Worm (Caenorhabditis elegans) whole organism, L3 larva: ENCODE measurements around the gene srx-119.

Experiments
- aly-2 ChIP-seq: fragments of 150-350 bp; optimal IDR thresholded peaks from 2 replicates; lab custom pipeline; 2014; ENCODE audit warnings: missing biosample characterization, missing genetic modification characterization
- ceh-82 ChIP-seq: fragments of 150-350 bp; optimal IDR thresholded peaks from 2 replicates; lab custom pipeline; 2014; ENCODE audit warnings: missing biosample characterization, missing genetic modification characterization
- fos-1 ChIP-seq: fragments of 150-350 bp; optimal IDR thresholded peaks from 2 replicates; lab custom pipeline; 2014; ENCODE audit warnings: missing biosample characterization, missing genetic modification characterization
- nhr-11 ChIP-seq: fragments of 150-350 bp; optimal IDR thresholded peaks from 2 replicates; lab custom pipeline; 2014; ENCODE audit warnings: missing biosample characterization, missing genetic modification characterization
- unc-39 ChIP-seq: sonication (generic microtip); optimal IDR thresholded peaks from 4 replicates; lab custom pipeline; 2017; ENCODE audit warnings: missing biosample characterization, missing genetic modification characterization
- unc-62 ChIP-seq: fragments of 150-350 bp; sonication (generic microtip); optimal IDR thresholded peaks from 4 replicates; lab custom pipeline; 2014; ENCODE audit warnings: missing biosample characterization, missing genetic modification reagents, missing genetic modification characterization

- TF ChIP-seq unc-62 (GFP tag; lab: Kevin White, UChicago) (no peak), unc-39 (no peak), ceh-82 (tag; lab: Kevin White, UChicago) (no peak), nhr-11 (tag; lab: Kevin White, UChicago) (no peak), aly-2 (tag; lab: Kevin White, UChicago) (no peak), fos-1 (no peak)
These were observed 22.9 kb downstream of the srx-119 start for ce11 chrII:12550940-12551339.
